Fruit fly (Drosophila melanogaster): ENCODE results near the gene slx1.

slx1 gene

DNA sequence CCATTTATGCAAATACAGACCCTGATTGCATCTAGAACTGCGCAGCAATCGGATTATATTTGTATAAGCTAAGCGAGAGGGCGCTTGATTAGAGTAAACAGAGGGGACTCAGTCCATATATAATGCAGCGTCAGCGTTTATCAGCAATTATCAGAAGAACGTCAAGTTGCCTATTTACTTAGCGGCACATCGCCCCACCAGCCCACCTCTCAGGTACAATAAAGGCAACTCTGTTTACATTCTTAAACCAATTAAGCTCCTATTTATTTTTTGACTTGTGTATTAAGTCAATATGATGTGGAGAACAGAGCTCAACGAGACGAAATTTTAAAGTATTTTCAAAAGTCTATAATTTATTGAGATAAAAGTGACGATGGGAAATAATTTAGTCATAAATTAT, 23.2 kb downstream of the slx1 start (continued):
- TF ChIP-seq C15 (GFP tag; IDR thresholded peaks at IDR 0.05) (peak; percentile 62; the same call in 1 of the 3 replicates), CG34224 (GFP tag; IDR thresholded peaks at IDR 0.05; ENCODE audit: partially characterized antibody) (no peak), CG15269 (tag; optimal IDR thresholded peaks at IDR 0.05) (no peak), dmrt99B (tag; optimal IDR thresholded peaks at IDR 0.05) (peak; percentile 85), ham (GFP tag; IDR thresholded peaks at IDR 0.05) (no peak), HmgZ (tag; optimal IDR thresholded peaks at IDR 0.05) (no peak), HmgD (GFP tag; optimal IDR thresholded peaks at IDR 0.05) (peak; percentile 26), Abd-B (GFP tag; optimal IDR thresholded peaks at IDR 0.05) (no peak), D19A (tag; optimal IDR thresholded peaks at IDR 0.05) (peak; percentile 80), Ravus (GFP tag; IDR thresholded peaks at IDR 0.05) (no peak), CG30431 (GFP tag; optimal IDR thresholded peaks at IDR 0.05) (no peak), Tbp (GFP tag; optimal IDR thresholded peaks at IDR 0.05) (no peak), CG6272 (GFP tag; IDR thresholded peaks at IDR 0.05) (no peak), NK7.1 (GFP tag; optimal IDR thresholded peaks at IDR 0.05) (peak; percentile 90), usp (GFP tag; optimal IDR thresholded peaks at IDR 0.05) (no peak), Deaf1 (tag; optimal IDR thresholded peaks at IDR 0.05) (no peak), Antp (GFP tag; optimal IDR thresholded peaks at IDR 0.05) (peak; percentile 73), en (GFP tag; optimal IDR thresholded peaks at IDR 0.05) (no peak), tna (GFP tag; IDR thresholded peaks at IDR 0.05; ENCODE audit: partially characterized antibody) (no peak), her (GFP tag; optimal IDR thresholded peaks at IDR 0.05) (peak; percentile 68), CG10565 (GFP tag; optimal IDR thresholded peaks at IDR 0.05) (peak; percentile 63), D (optimal IDR thresholded peaks at IDR 0.05) (no peak), D (GFP tag; optimal IDR thresholded peaks at IDR 0.05) (peak; percentile 91), CG7786 (GFP tag; optimal IDR thresholded peaks at IDR 0.05) (no peak), scrt (GFP tag; optimal IDR thresholded peaks at IDR 0.05) (peak; percentile 74), HHEX (GFP tag; optimal IDR thresholded peaks at IDR 0.05) (peak; percentile 83), ac (GFP tag; optimal IDR thresholded peaks at IDR 0.05) (peak; percentile 42), tio (GFP tag; optimal IDR thresholded peaks at IDR 0.05) (no peak), Asciz (GFP tag; optimal IDR thresholded peaks at IDR 0.05) (peak; percentile 97), Elba2 (GFP tag; optimal IDR thresholded peaks at IDR 0.05) (no peak), Aef1 (GFP tag; IDR thresholded peaks at IDR 0.05) (peak; percentile 18; the same call in 1 of the 3 replicates), Hey (tag; optimal IDR thresholded peaks at IDR 0.05) (no peak), nerfin-2 (GFP tag; IDR thresholded peaks at IDR 0.05; ENCODE audit: partially characterized antibody) (no peak), da (GFP tag; optimal IDR thresholded peaks at IDR 0.05) (no peak), CG3995 (GFP tag; optimal IDR thresholded peaks at IDR 0.05) (no peak), ttk (GFP tag; IDR thresholded peaks at IDR 0.05) (no peak), CG10959 (GFP tag; IDR thresholded peaks at IDR 0.05) (peak; percentile 74), onecut (GFP tag; IDR thresholded peaks at IDR 0.05) (peak; percentile 89), eyg (GFP tag; optimal IDR thresholded peaks at IDR 0.05) (peak; percentile 89), CG7372 (GFP tag; IDR thresholded peaks at IDR 0.05) (no peak), CG1647 (GFP tag; optimal IDR thresholded peaks at IDR 0.05) (peak; percentile 88), gcm2 (GFP tag; optimal IDR thresholded peaks at IDR 0.05) (no peak), hth (optimal IDR thresholded peaks at IDR 0.05) (no peak), crol (GFP tag; IDR thresholded peaks at IDR 0.05) (no peak), CG3847 (GFP tag; IDR thresholded peaks at IDR 0.05) (no peak), pb (GFP tag; optimal IDR thresholded peaks at IDR 0.05) (peak; percentile 84), Gsc (GFP tag; IDR thresholded peaks at IDR 0.05) (no peak), bbx (GFP tag; IDR thresholded peaks at IDR 0.05; ENCODE audit: partially characterized antibody) (no peak), B-H2 (GFP tag; optimal IDR thresholded peaks at IDR 0.05) (no peak), cg (GFP tag; optimal IDR thresholded peaks at IDR 0.05) (no peak), Poxn (GFP tag; IDR thresholded peaks at IDR 0.05) (no peak), CG4820 (GFP tag; optimal IDR thresholded peaks at IDR 0.05) (peak; percentile 78), esg (GFP tag; conservative IDR thresholded peaks at IDR 0.05) (no peak)
